Worm (Caenorhabditis elegans) whole organism, L4/young adult: ENCODE results near the gene aos-1.

Source experiments
- W03F9.2 ChIP-seq: fragments of 150-350 bp; optimal IDR thresholded peaks from 2 replicates; lab custom pipeline; 2014; ENCODE audit warnings: missing biosample characterization, missing genetic modification characterization
- him-1 ChIP-seq: sonication (generic microtip); optimal IDR thresholded peaks from 2 replicates; lab custom pipeline; 2016; ENCODE audit warnings: missing genotype, missing genetic modification reagents, missing genetic modification characterization, missing compliant biosample characterization

DNA sequence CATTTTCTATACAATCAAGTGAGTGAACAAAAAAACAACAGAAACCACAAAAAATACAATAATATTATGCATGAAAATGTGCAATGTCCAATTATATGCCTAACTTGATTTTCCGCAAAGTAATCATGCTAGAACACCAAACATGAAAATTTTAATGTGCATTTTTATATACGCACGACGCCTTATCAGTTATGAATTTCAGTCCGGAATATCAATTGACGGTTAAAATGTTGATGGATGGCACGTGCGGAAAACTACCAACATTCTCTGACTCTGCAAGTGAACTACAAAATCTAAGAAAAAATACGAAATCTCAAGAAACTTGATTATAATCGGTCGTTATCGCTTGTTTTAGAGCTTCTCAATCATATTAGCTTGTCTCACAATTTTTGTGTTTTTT is 29.9 kb upstream of the aos-1 start:
- no peak for TF ChIP-seq him-1 (tag; lab: Kevin White, UChicago)
- no peak for TF ChIP-seq W03F9.2 (tag; lab: Kevin White, UChicago)
